Fruit fly (Drosophila melanogaster): Measurements from ENCODE around the gene Tsp5D.

dm6 chrX:6077686-6078085 is 3.0 kb upstream of the Tsp5D start, which contains the start of gene CG4666:
- TF ChIP-seq h (GFP tag; optimal IDR thresholded peaks at IDR 0.05) (no peak), Rel (GFP tag; optimal IDR thresholded peaks at IDR 0.05) (no peak), Rel (tag; optimal IDR thresholded peaks at IDR 0.05) (no peak), psq (GFP tag; optimal IDR thresholded peaks at IDR 0.05) (no peak), Hr78 (GFP tag; optimal IDR thresholded peaks at IDR 0.05) (no peak), ey (GFP tag; optimal IDR thresholded peaks at IDR 0.05) (no peak), Vsx2 (GFP tag; optimal IDR thresholded peaks at IDR 0.05; ENCODE audit: partially characterized antibody) (no peak), CG32264 (GFP tag; optimal IDR thresholded peaks at IDR 0.05) (no peak), CrebA (GFP tag; optimal IDR thresholded peaks at IDR 0.05; ENCODE audit: borderline replicate concordance) (no peak), tai (GFP tag; optimal IDR thresholded peaks at IDR 0.05) (no peak), Myc (optimal IDR thresholded peaks at IDR 0.05) (no peak)

All from whole organism, wandering third instar larva.